Worm (Caenorhabditis elegans) whole organism, midembryonic: Measurements from ENCODE around the gene srp-8.

Source experiments
- T22C8.4 ChIP-seq: fragments of 200-800 bp; sonication (Bioruptor generic); IDR thresholded peaks from 2 replicates; pipeline ENCODE4 v1.3.6; 2022; ENCODE audit warnings: missing genetic modification characterization, missing compliant biosample characterization
- cog-1 ChIP-seq: sonication (generic microtip); optimal IDR thresholded peaks from 2 replicates; lab custom pipeline; 2016; ENCODE audit warnings: missing genetic modification characterization, missing compliant biosample characterization
- flt-1 ChIP-seq: fragments of 200-800 bp; sonication (Bioruptor generic); IDR thresholded peaks from 2 replicates; pipeline ENCODE4 v1.3.6; 2022; ENCODE audit warnings: missing genetic modification characterization, missing compliant biosample characterization
- klf-2 ChIP-seq: fragments of 200-800 bp; sonication (Bioruptor generic); conservative IDR thresholded peaks from 2 replicates; pipeline ENCODE4 v1.3.6; 2022; ENCODE audit warnings: missing genetic modification reagents, missing genetic modification characterization, missing compliant biosample characterization
- med-1 ChIP-seq: sonication (generic microtip); optimal IDR thresholded peaks from 2 replicates; lab custom pipeline; 2017; ENCODE audit warnings: missing genetic modification characterization, mild to moderate bottlenecking, missing compliant biosample characterization, antibody characterized with exemption, missing genetic modification reagents; ENCODE audit not compliant: insufficient read depth
- ref-1 ChIP-seq: fragments of 200-800 bp; sonication (Bioruptor generic); conservative IDR thresholded peaks from 2 replicates; pipeline ENCODE4 v1.3.6; 2022; ENCODE audit warnings: missing genetic modification reagents, missing genetic modification characterization, missing compliant biosample characterization
- tab-1 ChIP-seq: fragments of 200-800 bp; sonication (Bioruptor generic); IDR thresholded peaks from 2 replicates; pipeline ENCODE4 v1.3.6; 2022; ENCODE audit warnings: missing genetic modification characterization, missing compliant biosample characterization
- ztf-23 ChIP-seq: fragments of 200-800 bp; sonication (Bioruptor generic); IDR thresholded peaks from 2 replicates; pipeline ENCODE4 v1.3.6; 2022; ENCODE audit warnings: missing genetic modification reagents, missing genetic modification characterization, missing compliant biosample characterization
- ztf-29 ChIP-seq: fragments of 200-800 bp; sonication (Bioruptor generic); IDR thresholded peaks from 2 replicates; pipeline ENCODE4 v1.3.6; 2022; ENCODE audit warnings: missing genetic modification reagents, missing genetic modification characterization, missing compliant biosample characterization

srp-8 gene

ce11 chrV:8183384-8183783 is at the start of gene srp-8:
TSS of gene srp-8 (plus strand) at chrV:8183684.
- no peak for TF ChIP-seq tab-1
- no peak for TF ChIP-seq ztf-29 (GFP tag; lab: Robert Waterston, UW)
- no peak for TF ChIP-seq ztf-23 (GFP tag; lab: Robert Waterston, UW)
- TF ChIP-seq flt-1 (GFP tag; lab: Robert Waterston, UW) = no peak
- no peak for TF ChIP-seq cog-1 (tag; lab: Kevin White, UChicago)
- no peak for TF ChIP-seq ref-1
- TF ChIP-seq T22C8.4 (GFP tag; lab: Robert Waterston, UW) = no peak
- no peak for TF ChIP-seq med-1
- no peak for TF ChIP-seq klf-2 (GFP tag; lab: Robert Waterston, UW)

ce11 chrV:8143605-8144004 is 39.9 kb upstream of the srp-8 start, which contains the start of gene D1014.2:
TSS of gene D1014.2 (plus strand) at chrV:8143905.
- TF ChIP-seq T22C8.4 (GFP tag; lab: Robert Waterston, UW) = no peak
- TF ChIP-seq cog-1 (tag; lab: Kevin White, UChicago) = no peak
- no peak for TF ChIP-seq ztf-29 (GFP tag; lab: Robert Waterston, UW)
- no peak for TF ChIP-seq ztf-23 (GFP tag; lab: Robert Waterston, UW)
- TF ChIP-seq ref-1 = no peak
- TF ChIP-seq med-1 = no peak
- no peak for TF ChIP-seq flt-1 (GFP tag; lab: Robert Waterston, UW)
- TF ChIP-seq tab-1 = no peak
- no peak for TF ChIP-seq klf-2 (GFP tag; lab: Robert Waterston, UW)

- TF ChIP-seq T22C8.4 (GFP tag; lab: Robert Waterston, UW) = no peak
Observed at ce11 chrV:8144515-8144914, 39.0 kb upstream of the srp-8 start.

- TF ChIP-seq cog-1 (tag; lab: Kevin White, UChicago) (no peak), med-1 (no peak), klf-2 (GFP tag; lab: Robert Waterston, UW) (no peak), T22C8.4 (GFP tag; lab: Robert Waterston, UW) (no peak), ztf-29 (GFP tag; lab: Robert Waterston, UW) (no peak), flt-1 (GFP tag; lab: Robert Waterston, UW) (no peak), tab-1 (no peak), ztf-23 (GFP tag; lab: Robert Waterston, UW) (no peak), ref-1 (no peak)
Observed at ce11 chrV:8145329-8145728, 38.2 kb upstream of the srp-8 start, which contains the start of gene D1014.13. TSS of gene D1014.13 (plus strand) at chrV:8145629.

ce11 chrV:8155743-8156142 is 27.7 kb upstream of the srp-8 start:
- TF ChIP-seq cog-1 (tag; lab: Kevin White, UChicago) (no peak), ztf-29 (GFP tag; lab: Robert Waterston, UW) (no peak), med-1 (no peak), klf-2 (GFP tag; lab: Robert Waterston, UW) (no peak), ref-1 (no peak), tab-1 (no peak), T22C8.4 (GFP tag; lab: Robert Waterston, UW) (no peak), ztf-23 (GFP tag; lab: Robert Waterston, UW) (no peak), flt-1 (GFP tag; lab: Robert Waterston, UW) (no peak)

ce11 chrV:8157446-8157845 is 26.0 kb upstream of the srp-8 start, which contains the start of gene sul-2:
TSS of gene sul-2 (plus strand) at chrV:8157746.
- no peak for TF ChIP-seq T22C8.4 (GFP tag; lab: Robert Waterston, UW)
- no peak for TF ChIP-seq cog-1 (tag; lab: Kevin White, UChicago)
- TF ChIP-seq klf-2 (GFP tag; lab: Robert Waterston, UW) = no peak
- TF ChIP-seq flt-1 (GFP tag; lab: Robert Waterston, UW) = no peak
- no peak for TF ChIP-seq ref-1
- no peak for TF ChIP-seq med-1
- TF ChIP-seq ztf-23 (GFP tag; lab: Robert Waterston, UW) = no peak
- TF ChIP-seq tab-1 = no peak
- TF ChIP-seq ztf-29 (GFP tag; lab: Robert Waterston, UW) = no peak

- no peak for TF ChIP-seq T22C8.4 (GFP tag; lab: Robert Waterston, UW)
- TF ChIP-seq cog-1 (tag; lab: Kevin White, UChicago) = no peak
- no peak for TF ChIP-seq klf-2 (GFP tag; lab: Robert Waterston, UW)
- no peak for TF ChIP-seq tab-1
- TF ChIP-seq flt-1 (GFP tag; lab: Robert Waterston, UW) = no peak
- TF ChIP-seq ztf-23 (GFP tag; lab: Robert Waterston, UW) = no peak
- no peak for TF ChIP-seq ref-1
Observed at ce11 chrV:8159629-8160028, 23.9 kb upstream of the srp-8 start, which contains the start of gene F20D6.6. TSS of gene F20D6.6 (plus strand) at chrV:8159929.

ce11 chrV:8161699-8162098 is 21.8 kb upstream of the srp-8 start, which contains the start of gene F20D6.5:
TSS of gene F20D6.5 (plus strand) at chrV:8161957.
- TF ChIP-seq klf-2 (GFP tag; lab: Robert Waterston, UW) (no peak), T22C8.4 (GFP tag; lab: Robert Waterston, UW) (no peak)

- no peak for TF ChIP-seq flt-1 (GFP tag; lab: Robert Waterston, UW)
- TF ChIP-seq ztf-23 (GFP tag; lab: Robert Waterston, UW) = no peak
- TF ChIP-seq ref-1 = no peak
- no peak for TF ChIP-seq ztf-29 (GFP tag; lab: Robert Waterston, UW)
- TF ChIP-seq med-1 = no peak
- no peak for TF ChIP-seq klf-2 (GFP tag; lab: Robert Waterston, UW)
- TF ChIP-seq cog-1 (tag; lab: Kevin White, UChicago) = no peak
- no peak for TF ChIP-seq T22C8.4 (GFP tag; lab: Robert Waterston, UW)
- TF ChIP-seq tab-1 = no peak
Observed at ce11 chrV:8163199-8163598, 20.3 kb upstream of the srp-8 start.

- TF ChIP-seq ref-1 (no peak), klf-2 (GFP tag; lab: Robert Waterston, UW) (no peak), T22C8.4 (GFP tag; lab: Robert Waterston, UW) (no peak), ztf-23 (GFP tag; lab: Robert Waterston, UW) (no peak), med-1 (no peak), flt-1 (GFP tag; lab: Robert Waterston, UW) (no peak)
Observed at ce11 chrV:8168219-8168962, 15.1 kb upstream of the srp-8 start, which contains the start of gene F20D6.8. TSS of gene F20D6.8 (minus strand) at chrV:8168269.
